Worm (Caenorhabditis elegans) whole organism, L4 larva: ENCODE data around the gene ZK470.2.

Experiments used
- ZK546.5 ChIP-seq, 2 experiments: sonication (generic microtip); optimal IDR thresholded peaks; 2 replicates each; lab custom pipeline; 2017; ENCODE audit warnings: missing biosample characterization in 2 of 2, missing genetic modification characterization in 2 of 2
- ama-1 ChIP-seq: fragments of 150-350 bp; optimal IDR thresholded peaks from 2 replicates; lab custom pipeline; 2014; ENCODE audit warnings: inconsistent platforms, mixed read lengths
- ceh-32 ChIP-seq: sonication (generic microtip); optimal IDR thresholded peaks from 2 replicates; lab custom pipeline; 2016; ENCODE audit warnings: mild to moderate bottlenecking, missing genetic modification characterization, missing compliant biosample characterization; ENCODE audit not compliant: poor library complexity
- dmd-8 ChIP-seq: fragments of 200-800 bp; sonication (Bioruptor generic); IDR thresholded peaks from 2 replicates; pipeline ENCODE4 v1.3.6; 2022; ENCODE audit warnings: missing genetic modification characterization, missing compliant biosample characterization
- lin-15B ChIP-seq: fragments of 150-350 bp; sonication (generic microtip); optimal IDR thresholded peaks from 3 replicates; lab custom pipeline; 2014; ENCODE audit warnings: missing biosample characterization, missing genetic modification characterization
- lsy-2 ChIP-seq, 2 experiments: fragments of 150-350 bp in 1 of 2; sonication (generic microtip) in 1 of 2; optimal IDR thresholded peaks; 2 replicates each; lab custom pipeline; 2014 to 2017; ENCODE audit warnings: missing biosample characterization in 2 of 2, missing genetic modification characterization in 2 of 2
- mep-1 ChIP-seq: fragments of 150-350 bp; sonication (generic microtip); optimal IDR thresholded peaks from 3 replicates; lab custom pipeline; 2014; ENCODE audit warnings: missing biosample characterization, missing genetic modification characterization
- nhr-10 ChIP-seq: fragments of 150-350 bp; optimal IDR thresholded peaks from 2 replicates; lab custom pipeline; 2014; ENCODE audit warnings: missing biosample characterization, missing genetic modification characterization
- nhr-237 ChIP-seq: sonication (generic microtip); optimal IDR thresholded peaks from 2 replicates; lab custom pipeline; 2017; ENCODE audit warnings: missing biosample characterization, missing genetic modification characterization
- unc-62 ChIP-seq, 3 experiments: fragments of 150-350 bp in 1 of 3; sonication (generic microtip); optimal IDR thresholded peaks in 2 of 3; peaks in 1 of 3; 1 replicate in 1 of 3; 2 replicates in 2 of 3; lab custom pipeline; 2014 to 2017; ENCODE audit warnings: missing biosample characterization in 3 of 3, missing genetic modification characterization in 3 of 3, missing genetic modification reagents in 3 of 3, missing genotype in 1 of 3

DNA sequence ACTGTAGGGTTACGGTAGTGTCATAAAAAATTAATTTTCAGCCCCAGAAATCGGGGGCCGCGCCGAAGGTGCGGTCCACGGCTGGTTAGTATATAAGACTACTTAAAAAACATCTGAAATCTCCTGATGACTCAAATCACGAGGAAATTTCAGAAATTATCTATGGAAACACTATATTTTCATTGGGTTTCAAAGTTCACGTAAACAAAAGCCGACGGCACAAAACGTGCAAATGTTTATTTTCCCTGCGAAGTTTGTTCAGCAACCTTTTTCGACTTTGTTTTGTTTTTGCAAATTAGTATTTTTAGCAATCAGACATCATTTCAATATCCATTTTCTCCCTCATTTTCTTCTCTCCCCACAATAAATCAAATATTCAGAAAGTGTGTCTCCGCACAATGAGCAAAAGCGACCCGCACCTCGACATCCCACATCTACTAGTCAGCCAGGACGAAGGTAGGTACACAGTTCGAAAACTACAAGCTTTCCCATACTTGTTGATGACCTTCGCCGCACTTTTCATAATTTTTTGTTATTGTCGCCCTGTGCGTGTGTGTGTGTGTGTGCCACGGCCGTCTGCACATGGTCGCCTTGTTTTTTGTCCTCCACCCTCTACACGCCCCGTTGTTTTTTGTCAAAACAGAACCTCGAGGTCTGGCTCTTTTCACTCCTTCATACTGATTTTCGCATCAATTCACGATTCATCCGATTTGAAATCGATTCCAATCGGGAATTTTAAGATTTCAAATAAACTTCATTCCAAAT, 1.8 kb downstream of the ZK470.2 start:
- TF ChIP-seq mep-1 (tag; lab: Kevin White, UChicago) (no peak), nhr-237 (tag; lab: Kevin White, UChicago) (no peak), ZK546.5 (tag; optimal IDR thresholded peaks at IDR 0.05; lab: Kevin White, UChicago) (no peak), ceh-32 (tag; lab: Kevin White, UChicago) (no peak), lsy-2 (tag; optimal IDR thresholded peaks at IDR 0.05; lab: Kevin White, UChicago) (no peak), nhr-10 (tag; lab: Kevin White, UChicago) (no peak), ama-1 (no peak), dmd-8 (GFP tag; lab: Robert Waterston, UW) (no peak), lin-15B (tag; lab: Kevin White, UChicago) (no peak), unc-62 (GFP tag; optimal IDR thresholded peaks at IDR 0.05 in 1 of 2; lab: Kevin White, UChicago) (no peak), unc-62 (tag; optimal IDR thresholded peaks at IDR 0.05; lab: Kevin White, UChicago) (no peak)
